Fruit fly (Drosophila melanogaster): ENCODE data around the gene sty.

Gene sty

dm6 chr3L:3399923-3400309 lies 24.8 kb downstream of the sty start:
- TF ChIP-seq CG3163 (GFP tag; optimal IDR thresholded peaks at IDR 0.05) (no peak), eve (GFP tag; optimal IDR thresholded peaks at IDR 0.05) (peak in 1 of 2 experiments; percentile 11)

- TF ChIP-seq zfh2 (GFP tag; optimal IDR thresholded peaks at IDR 0.05) (no peak), CG16779 (GFP tag; IDR thresholded peaks at IDR 0.05) (no peak), CG9727 (GFP tag; optimal IDR thresholded peaks at IDR 0.05) (no peak), CG6254 (GFP tag; optimal IDR thresholded peaks at IDR 0.05) (no peak), gem (tag; optimal IDR thresholded peaks at IDR 0.05) (peak; percentile 36), mirr (GFP tag; optimal IDR thresholded peaks at IDR 0.05) (no peak), CG13624 (GFP tag; optimal IDR thresholded peaks at IDR 0.05) (no peak), cad (GFP tag; optimal IDR thresholded peaks at IDR 0.05) (no peak), Hr51 (GFP tag; optimal IDR thresholded peaks at IDR 0.05) (no peak), Six4 (GFP tag; optimal IDR thresholded peaks at IDR 0.05) (no peak), Chrac-16 (GFP tag; optimal IDR thresholded peaks at IDR 0.05) (no peak), CG10267 (tag; optimal IDR thresholded peaks at IDR 0.05) (no peak), al (GFP tag; IDR thresholded peaks at IDR 0.05) (no peak), CG34376 (GFP tag; optimal IDR thresholded peaks at IDR 0.05) (no peak), tin (GFP tag; optimal IDR thresholded peaks at IDR 0.05) (no peak), onecut (GFP tag; IDR thresholded peaks at IDR 0.05) (no peak), CG11247 (GFP tag; IDR thresholded peaks at IDR 0.05) (no peak), unpg (GFP tag; optimal IDR thresholded peaks at IDR 0.05) (peak; percentile 11), Awh (GFP tag; IDR thresholded peaks at IDR 0.05) (no peak), Opbp (GFP tag; IDR thresholded peaks at IDR 0.05; ENCODE audit: partially characterized antibody) (no peak), CG43689 (GFP tag; IDR thresholded peaks at IDR 0.05) (no peak), CG2129 (GFP tag; IDR thresholded peaks at IDR 0.05; ENCODE audit: partially characterized antibody) (no peak), pros (GFP tag; optimal IDR thresholded peaks at IDR 0.05) (no peak), Xrp1 (GFP tag; IDR thresholded peaks at IDR 0.05) (no peak), CG1024 (GFP tag; IDR thresholded peaks at IDR 0.05) (no peak), Oli (tag; optimal IDR thresholded peaks at IDR 0.05) (peak; percentile 25), CG4617 (GFP tag; optimal IDR thresholded peaks at IDR 0.05; ENCODE audit: borderline replicate concordance) (no peak), CG15269 (tag; optimal IDR thresholded peaks at IDR 0.05) (no peak), pum (GFP tag; optimal IDR thresholded peaks at IDR 0.05) (no peak), lbe (GFP tag; optimal IDR thresholded peaks at IDR 0.05) (peak; percentile 46), bbx (GFP tag; IDR thresholded peaks at IDR 0.05; ENCODE audit: partially characterized antibody) (no peak), CG31441 (GFP tag; IDR thresholded peaks at IDR 0.05) (peak; percentile 34; the same call in 1 of the 2 replicates), CG1603 (tag; optimal IDR thresholded peaks at IDR 0.05) (peak; percentile 21), cg (GFP tag; optimal IDR thresholded peaks at IDR 0.05) (no peak), jumu (GFP tag; optimal IDR thresholded peaks at IDR 0.05) (no peak), sqz (GFP tag; optimal IDR thresholded peaks at IDR 0.05) (no peak), Ptx1 (GFP tag; IDR thresholded peaks at IDR 0.05) (no peak), lmd (GFP tag; IDR thresholded peaks at IDR 0.05) (no peak), CG14710 (tag; optimal IDR thresholded peaks at IDR 0.05) (peak; percentile 7), CG8924 (tag; optimal IDR thresholded peaks at IDR 0.05) (no peak), p53 (GFP tag; optimal IDR thresholded peaks at IDR 0.05) (no peak), btn (GFP tag; optimal IDR thresholded peaks at IDR 0.05) (no peak), CG17359 (tag; optimal IDR thresholded peaks at IDR 0.05) (no peak), CG12391 (tag; optimal IDR thresholded peaks at IDR 0.05) (peak; percentile 26), Asciz (GFP tag; optimal IDR thresholded peaks at IDR 0.05) (no peak), nerfin-2 (GFP tag; IDR thresholded peaks at IDR 0.05; ENCODE audit: partially characterized antibody) (no peak)
Observed at dm6 chr3L:3399249-3399922, 25.3 kb downstream of the sty start.
